Fruit fly (Drosophila melanogaster) whole organism, adult: ENCODE measurements around the gene simj.

Experiments used
- CG1620 ChIP-seq: fragments of 200-800 bp; sonication (Bioruptor generic); optimal IDR thresholded peaks from 2 replicates; lab custom pipeline; 2016; ENCODE audit warnings: missing biosample characterization, missing genetic modification characterization
- kay ChIP-seq: fragments of 200-800 bp; sonication (Bioruptor generic); peaks from one replicate; lab custom pipeline; 2016; ENCODE audit warnings: missing biosample characterization, missing genetic modification characterization, borderline replicate concordance

- no peak for TF ChIP-seq kay
- TF ChIP-seq CG1620 (GFP tag; lab: Kevin White, UChicago): no peak
These were observed 10.4 kb downstream of the simj start for dm6 chr3L:10674940-10675339.
